Worm (Caenorhabditis elegans) whole organism, mixed stage, embryonic: ENCODE results near the gene R160.10.
A peak's percentile ranks its signal among the peaks of the same experiment; 100 is the strongest.

Source experiments
- M03D4.4 ChIP-seq: sonication (generic microtip); optimal IDR thresholded peaks from 2 replicates; lab custom pipeline; 2017; ENCODE audit warnings: mild to moderate bottlenecking, missing genetic modification characterization, missing compliant biosample characterization
- bed-3 ChIP-seq: fragments of 200-800 bp; sonication (Bioruptor generic); optimal IDR thresholded peaks from 3 replicates; lab custom pipeline; 2018; ENCODE audit warnings: mild to moderate bottlenecking, missing genetic modification characterization, moderate library complexity, missing compliant biosample characterization
- blmp-1 ChIP-seq: fragments of 150-350 bp; optimal IDR thresholded peaks from 2 replicates; lab custom pipeline; 2014; ENCODE audit warnings: missing biosample characterization, missing genetic modification characterization
- ces-1 ChIP-seq: fragments of 150-350 bp; optimal IDR thresholded peaks from 2 replicates; lab custom pipeline; 2014; ENCODE audit warnings: missing biosample characterization, missing genetic modification reagents, missing genetic modification characterization
- flh-1 ChIP-seq: fragments of 200-800 bp; sonication (Bioruptor generic); optimal IDR thresholded peaks from 2 replicates; lab custom pipeline; 2018; ENCODE audit warnings: mild to moderate bottlenecking, missing genetic modification characterization, moderate library complexity, missing compliant biosample characterization
- lsy-2 ChIP-seq: fragments of 150-350 bp; optimal IDR thresholded peaks from 2 replicates; lab custom pipeline; 2014; ENCODE audit warnings: missing biosample characterization, missing genetic modification characterization
- mab-5 ChIP-seq: fragments of 150-350 bp; optimal IDR thresholded peaks from 2 replicates; lab custom pipeline; 2014; ENCODE audit warnings: missing biosample characterization, missing genetic modification characterization
- nhr-28 ChIP-seq: fragments of 150-350 bp; optimal IDR thresholded peaks from 2 replicates; lab custom pipeline; 2014; ENCODE audit warnings: missing biosample characterization, missing genetic modification characterization
- nhr-76 ChIP-seq: sonication (generic microtip); optimal IDR thresholded peaks from 2 replicates; lab custom pipeline; 2017; ENCODE audit warnings: missing biosample characterization, missing genetic modification characterization
- snpc-4 ChIP-seq: fragments of 150-350 bp; optimal IDR thresholded peaks from 2 replicates; lab custom pipeline; 2014; ENCODE audit warnings: missing biosample characterization, missing genetic modification characterization
- unc-62 ChIP-seq: fragments of 150-350 bp; optimal IDR thresholded peaks from 2 replicates; lab custom pipeline; 2014; ENCODE audit warnings: missing biosample characterization, missing genetic modification reagents, missing genetic modification characterization
- zip-8 ChIP-seq: fragments of 150-350 bp; optimal IDR thresholded peaks from 2 replicates; lab custom pipeline; 2014; ENCODE audit warnings: missing biosample characterization, missing genetic modification characterization

ce11 chrX:4388834-4389409, 21.6 kb upstream of the R160.10 start, which contains the start of gene dpy-23:
- TF ChIP-seq zip-8 (tag; lab: Kevin White, UChicago) (no peak), nhr-76 (tag; lab: Kevin White, UChicago) (no peak), M03D4.4 (tag; lab: Kevin White, UChicago) (peak; percentile 19), bed-3 (GFP tag; lab: Kevin White, UChicago) (no peak), unc-62 (GFP tag; lab: Kevin White, UChicago) (peak; percentile 87), lsy-2 (tag; lab: Kevin White, UChicago) (peak; percentile 78), snpc-4 (no peak), nhr-28 (tag; lab: Kevin White, UChicago) (no peak), mab-5 (no peak), flh-1 (GFP tag; lab: Kevin White, UChicago) (no peak), blmp-1 (tag; lab: Kevin White, UChicago) (no peak), ces-1 (GFP tag; lab: Kevin White, UChicago) (peak; percentile 91)
